Worm (Caenorhabditis elegans): ENCODE data around the gene sre-32.

The sre-32 gene

ce11 chrII:12456633-12457032 is at the start of gene sre-32:
Gene sre-32 (minus strand): TSS chrII:12456733.
- TF ChIP-seq him-1 (tag; optimal IDR thresholded peaks at IDR 0.05), result no peak
- no peak for TF ChIP-seq dao-5 (tag; optimal IDR thresholded peaks at IDR 0.05)
- TF ChIP-seq W03F9.2 (tag; optimal IDR thresholded peaks at IDR 0.05), result no peak

ce11 chrII:12502784-12503183 is 46.3 kb upstream of the sre-32 start, which contains the start of gene ador-1:
Gene ador-1 (minus strand): TSS chrII:12502884.
- TF ChIP-seq him-1 (tag; optimal IDR thresholded peaks at IDR 0.05) (no peak), W03F9.2 (tag; optimal IDR thresholded peaks at IDR 0.05) (no peak), dao-5 (tag; optimal IDR thresholded peaks at IDR 0.05) (no peak)

ce11 chrII:12499969-12500368 is 43.4 kb upstream of the sre-32 start:
- TF ChIP-seq W03F9.2 (tag; optimal IDR thresholded peaks at IDR 0.05) (no peak), dao-5 (tag; optimal IDR thresholded peaks at IDR 0.05) (no peak)

ce11 chrII:12496981-12497380 is 40.4 kb upstream of the sre-32 start, which contains the start of gene T21B4.3:
Gene T21B4.3 (minus strand): TSS chrII:12497081.
- TF ChIP-seq dao-5 (tag; optimal IDR thresholded peaks at IDR 0.05), result no peak

ce11 chrII:12494556-12495131 is 38.1 kb upstream of the sre-32 start, which contains the start of gene col-85:
Gene col-85 (minus strand): TSS chrII:12495095.
- TF ChIP-seq dao-5 (tag; optimal IDR thresholded peaks at IDR 0.05) (peak; percentile 85), W03F9.2 (tag; optimal IDR thresholded peaks at IDR 0.05) (peak; percentile 51), him-1 (tag; optimal IDR thresholded peaks at IDR 0.05) (peak; percentile 68)

ce11 chrII:12494067-12494477 is 37.5 kb upstream of the sre-32 start:
- TF ChIP-seq W03F9.2 (tag; optimal IDR thresholded peaks at IDR 0.05) (no peak), him-1 (tag; optimal IDR thresholded peaks at IDR 0.05) (no peak), dao-5 (tag; optimal IDR thresholded peaks at IDR 0.05) (no peak)

- TF ChIP-seq him-1 (tag; optimal IDR thresholded peaks at IDR 0.05), result no peak
- no peak for TF ChIP-seq W03F9.2 (tag; optimal IDR thresholded peaks at IDR 0.05)
- TF ChIP-seq dao-5 (tag; optimal IDR thresholded peaks at IDR 0.05), result no peak
Measured at ce11 chrII:12491936-12492335, 35.4 kb upstream of the sre-32 start, which contains the start of gene srz-6. Gene srz-6 (plus strand): TSS chrII:12492236.

ce11 chrII:12489903-12490302 is 33.4 kb upstream of the sre-32 start, which contains the start of gene T21B4.15:
Gene T21B4.15 (plus strand): TSS chrII:12490203.
- TF ChIP-seq W03F9.2 (tag; optimal IDR thresholded peaks at IDR 0.05) (no peak), him-1 (tag; optimal IDR thresholded peaks at IDR 0.05) (no peak), dao-5 (tag; optimal IDR thresholded peaks at IDR 0.05) (no peak)

- TF ChIP-seq W03F9.2 (tag; optimal IDR thresholded peaks at IDR 0.05), result no peak
- TF ChIP-seq him-1 (tag; optimal IDR thresholded peaks at IDR 0.05), result no peak
- TF ChIP-seq dao-5 (tag; optimal IDR thresholded peaks at IDR 0.05), result no peak
Measured at ce11 chrII:12488810-12489209, 32.3 kb upstream of the sre-32 start.

- no peak for TF ChIP-seq him-1 (tag; optimal IDR thresholded peaks at IDR 0.05)
- TF ChIP-seq W03F9.2 (tag; optimal IDR thresholded peaks at IDR 0.05), result no peak
- no peak for TF ChIP-seq dao-5 (tag; optimal IDR thresholded peaks at IDR 0.05)
Measured at ce11 chrII:12485060-12485459, 28.5 kb upstream of the sre-32 start, which contains the start of gene F15A4.10. Gene F15A4.10 (minus strand): TSS chrII:12485160.

ce11 chrII:12482622-12483021 is 26.1 kb upstream of the sre-32 start, which contains the start of gene fbxb-102:
Gene fbxb-102 (plus strand): TSS chrII:12482922.
- TF ChIP-seq W03F9.2 (tag; optimal IDR thresholded peaks at IDR 0.05) (no peak), dao-5 (tag; optimal IDR thresholded peaks at IDR 0.05) (no peak), him-1 (tag; optimal IDR thresholded peaks at IDR 0.05) (no peak)

- TF ChIP-seq him-1 (tag; optimal IDR thresholded peaks at IDR 0.05) (no peak), dao-5 (tag; optimal IDR thresholded peaks at IDR 0.05) (no peak), W03F9.2 (tag; optimal IDR thresholded peaks at IDR 0.05) (no peak)
Measured at ce11 chrII:12481645-12482044, 25.1 kb upstream of the sre-32 start.

ce11 chrII:12480811-12481210 is 24.3 kb upstream of the sre-32 start, which contains the start of gene arrd-9:
Gene arrd-9 (minus strand): TSS chrII:12480911.
- TF ChIP-seq W03F9.2 (tag; optimal IDR thresholded peaks at IDR 0.05) (no peak), him-1 (tag; optimal IDR thresholded peaks at IDR 0.05) (no peak), dao-5 (tag; optimal IDR thresholded peaks at IDR 0.05) (no peak)

- TF ChIP-seq him-1 (tag; optimal IDR thresholded peaks at IDR 0.05) (no peak), dao-5 (tag; optimal IDR thresholded peaks at IDR 0.05) (no peak), W03F9.2 (tag; optimal IDR thresholded peaks at IDR 0.05) (no peak)
Measured at ce11 chrII:12473406-12473805, 16.9 kb upstream of the sre-32 start, which contains the start of gene srg-17. Gene srg-17 (plus strand): TSS chrII:12473706.

All from whole organism, L4/young adult.